Worm (Caenorhabditis elegans) whole organism, late embryonic: ENCODE measurements around the gene adt-3.

ENCODE experiments used
- C08G9.2 ChIP-seq: sonication (generic microtip); optimal IDR thresholded peaks from 2 replicates; lab custom pipeline; 2016; ENCODE audit warnings: mild to moderate bottlenecking, missing genetic modification characterization, moderate library complexity, missing compliant biosample characterization
- K02D7.2 ChIP-seq: sonication (generic microtip); optimal IDR thresholded peaks from 2 replicates; lab custom pipeline; 2017; ENCODE audit warnings: mild to moderate bottlenecking, missing genetic modification characterization, missing compliant biosample characterization
- K09A11.1 ChIP-seq: sonication (generic microtip); optimal IDR thresholded peaks from 2 replicates; lab custom pipeline; 2017; ENCODE audit warnings: antibody characterized with exemption, mild to moderate bottlenecking, missing genetic modification characterization, missing compliant biosample characterization; ENCODE audit not compliant: insufficient read depth
- T23F11.4 ChIP-seq: fragments of 200-800 bp; sonication (Bioruptor generic); optimal IDR thresholded peaks from 2 replicates; lab custom pipeline; 2018; ENCODE audit warnings: mild to moderate bottlenecking, missing genetic modification characterization, missing compliant biosample characterization
- Y22D7AL.16 ChIP-seq: sonication (generic microtip); optimal IDR thresholded peaks from 2 replicates; lab custom pipeline; 2016; ENCODE audit warnings: missing genetic modification characterization, missing compliant biosample characterization
- ama-1 ChIP-seq: fragments of 150-350 bp; optimal IDR thresholded peaks from 2 replicates; lab custom pipeline; 2014
- ceh-14 ChIP-seq: sonication (generic microtip); optimal IDR thresholded peaks from 2 replicates; lab custom pipeline; 2016; ENCODE audit warnings: missing genotype, missing genetic modification characterization, missing compliant biosample characterization
- ceh-18 ChIP-seq: sonication (generic microtip); optimal IDR thresholded peaks from 2 replicates; lab custom pipeline; 2016; ENCODE audit warnings: missing genetic modification characterization, missing compliant biosample characterization
- ceh-19 ChIP-seq: fragments of 200-800 bp; sonication (Bioruptor generic); optimal IDR thresholded peaks from 2 replicates; lab custom pipeline; 2018; ENCODE audit warnings: mild to moderate bottlenecking, missing genetic modification characterization, missing compliant biosample characterization
- ceh-2 ChIP-seq: sonication (generic microtip); optimal IDR thresholded peaks from 2 replicates; lab custom pipeline; 2016; ENCODE audit warnings: missing genotype, missing genetic modification characterization, missing compliant biosample characterization
- ceh-34 ChIP-seq: sonication (generic microtip); optimal IDR thresholded peaks from 2 replicates; lab custom pipeline; 2016; ENCODE audit warnings: mild to moderate bottlenecking, missing genetic modification characterization, missing compliant biosample characterization
- ceh-45 ChIP-seq: fragments of 200-800 bp; sonication (Bioruptor generic); IDR thresholded peaks from 2 replicates; pipeline ENCODE4 v1.3.6; 2022; ENCODE audit warnings: missing genetic modification reagents, missing genetic modification characterization, missing compliant biosample characterization
- ceh-6 ChIP-seq: fragments of 200-800 bp; sonication (Bioruptor generic); optimal IDR thresholded peaks from 2 replicates; lab custom pipeline; 2018; ENCODE audit warnings: mild to moderate bottlenecking, missing genetic modification characterization, missing compliant biosample characterization
- ceh-9 ChIP-seq: sonication (generic microtip); optimal IDR thresholded peaks from 2 replicates; lab custom pipeline; 2016; ENCODE audit warnings: mild to moderate bottlenecking, missing genetic modification characterization, inconsistent platforms, missing compliant biosample characterization
- che-1 ChIP-seq: sonication (generic microtip); optimal IDR thresholded peaks from 2 replicates; lab custom pipeline; 2016; ENCODE audit warnings: mild to moderate bottlenecking, missing genetic modification characterization, missing compliant biosample characterization
- dmd-4 ChIP-seq: sonication (generic microtip); optimal IDR thresholded peaks from 2 replicates; lab custom pipeline; 2016; ENCODE audit warnings: borderline replicate concordance, missing genetic modification characterization, missing compliant biosample characterization
- dve-1 ChIP-seq: sonication (generic microtip); optimal IDR thresholded peaks from 2 replicates; lab custom pipeline; 2017; ENCODE audit warnings: antibody characterized with exemption, mild to moderate bottlenecking, missing genetic modification characterization, missing compliant biosample characterization
- elt-2 ChIP-seq: sonication (generic microtip); optimal IDR thresholded peaks from 2 replicates; lab custom pipeline; 2016; ENCODE audit warnings: missing genetic modification reagents, missing genetic modification characterization, missing compliant biosample characterization
- fax-1 ChIP-seq: sonication (generic microtip); optimal IDR thresholded peaks from 2 replicates; lab custom pipeline; 2016; ENCODE audit warnings: missing genotype, missing genetic modification characterization, missing compliant biosample characterization
- fkh-10 ChIP-seq: fragments of 150-350 bp; optimal IDR thresholded peaks from 2 replicates; lab custom pipeline; 2014; ENCODE audit warnings: missing biosample characterization, missing genetic modification reagents, missing genetic modification characterization
- fkh-6 ChIP-seq: sonication (generic microtip); optimal IDR thresholded peaks from 2 replicates; lab custom pipeline; 2016; ENCODE audit warnings: missing genetic modification characterization, missing compliant biosample characterization
- gmeb-2 ChIP-seq: sonication (generic microtip); optimal IDR thresholded peaks from 2 replicates; lab custom pipeline; 2016; ENCODE audit warnings: missing genetic modification characterization, inconsistent platforms, missing compliant biosample characterization
- hlh-6 ChIP-seq: sonication (generic microtip); optimal IDR thresholded peaks from 2 replicates; lab custom pipeline; 2016; ENCODE audit warnings: missing genotype, missing genetic modification characterization, missing compliant biosample characterization
- nfya-1 ChIP-seq: sonication (generic microtip); optimal IDR thresholded peaks from 2 replicates; lab custom pipeline; 2017; ENCODE audit warnings: missing genetic modification characterization, mild to moderate bottlenecking, missing compliant biosample characterization, antibody characterized with exemption, moderate library complexity
- nhr-11 ChIP-seq: fragments of 150-350 bp; optimal IDR thresholded peaks from 2 replicates; lab custom pipeline; 2014; ENCODE audit warnings: missing biosample characterization, missing genetic modification characterization
- npax-4 ChIP-seq: sonication (generic microtip); optimal IDR thresholded peaks from 2 replicates; lab custom pipeline; 2016; ENCODE audit warnings: missing genetic modification characterization, missing compliant biosample characterization
- odd-2 ChIP-seq: sonication (generic microtip); optimal IDR thresholded peaks from 2 replicates; lab custom pipeline; 2017; ENCODE audit warnings: antibody characterized with exemption, mild to moderate bottlenecking, missing genetic modification characterization, missing compliant biosample characterization
- pax-1 ChIP-seq: fragments of 150-350 bp; optimal IDR thresholded peaks from 2 replicates; lab custom pipeline; 2014; ENCODE audit warnings: missing biosample characterization, missing genetic modification characterization
- pha-4 ChIP-seq: fragments of 150-350 bp; optimal IDR thresholded peaks from 2 replicates; lab custom pipeline; 2018; ENCODE audit warnings: missing biosample characterization, missing genetic modification reagents, missing genetic modification characterization
- pqm-1 ChIP-seq: sonication (generic microtip); optimal IDR thresholded peaks from 2 replicates; lab custom pipeline; 2016; ENCODE audit warnings: missing genetic modification characterization, missing compliant biosample characterization
- pros-1 ChIP-seq: fragments of 150-350 bp; optimal IDR thresholded peaks from 2 replicates; lab custom pipeline; 2014; ENCODE audit warnings: missing biosample characterization, missing genetic modification reagents, missing genetic modification characterization
- ref-2 ChIP-seq: sonication (generic microtip); optimal IDR thresholded peaks from 2 replicates; lab custom pipeline; 2016; ENCODE audit warnings: missing genetic modification characterization, missing compliant biosample characterization
- rnt-1 ChIP-seq: sonication (generic microtip); optimal IDR thresholded peaks from 2 replicates; lab custom pipeline; 2016; ENCODE audit warnings: missing genetic modification characterization, missing compliant biosample characterization
- sdc-2 ChIP-seq: sonication (generic microtip); optimal IDR thresholded peaks from 2 replicates; lab custom pipeline; 2016; ENCODE audit warnings: missing genotype, missing genetic modification characterization, missing compliant biosample characterization
- sox-2 ChIP-seq: fragments of 200-800 bp; sonication (Bioruptor generic); IDR thresholded peaks from 2 replicates; pipeline ENCODE4 v1.3.6; 2022; ENCODE audit warnings: missing genetic modification reagents, missing genetic modification characterization, missing compliant biosample characterization
- syd-9 ChIP-seq: sonication (generic microtip); optimal IDR thresholded peaks from 2 replicates; lab custom pipeline; 2016; ENCODE audit warnings: mild to moderate bottlenecking, missing genetic modification characterization, moderate library complexity, missing compliant biosample characterization
- tbx-2 ChIP-seq: sonication (generic microtip); optimal IDR thresholded peaks from 2 replicates; lab custom pipeline; 2016; ENCODE audit warnings: missing genetic modification characterization, missing compliant biosample characterization
- tbx-7 ChIP-seq: sonication (generic microtip); optimal IDR thresholded peaks from 2 replicates; lab custom pipeline; 2016; ENCODE audit warnings: missing genotype, missing genetic modification characterization, missing compliant biosample characterization
- unc-3 ChIP-seq, 2 experiments: fragments of 200-800 bp in 1 of 2; sonication (Bioruptor generic) in 1 of 2; sonication (generic microtip) in 1 of 2; conservative IDR thresholded peaks in 1 of 2; optimal IDR thresholded peaks in 1 of 2; 2 replicates each; pipeline versions ENCODE4 v1.3.6 to Lab custom; 2016 to 2022; ENCODE audit warnings: missing compliant biosample characterization in 2 of 2, missing genetic modification characterization in 2 of 2, missing genetic modification reagents in 1 of 2
- unc-86 ChIP-seq: sonication (generic microtip); optimal IDR thresholded peaks from 2 replicates; lab custom pipeline; 2016; ENCODE audit warnings: missing genetic modification characterization, missing compliant biosample characterization
- zip-5 ChIP-seq: sonication (generic microtip); optimal IDR thresholded peaks from 2 replicates; lab custom pipeline; 2016; ENCODE audit warnings: missing genetic modification characterization, missing compliant biosample characterization
- ztf-16 ChIP-seq: sonication (generic microtip); optimal IDR thresholded peaks from 2 replicates; lab custom pipeline; 2017; ENCODE audit warnings: missing genetic modification characterization, missing compliant biosample characterization

Gene adt-3

ce11 chrX:3914273-3914672 is 17.2 kb upstream of the adt-3 start (continued):
- TF ChIP-seq che-1 (tag; lab: Kevin White, UChicago): peak; percentile 58
- no peak for TF ChIP-seq sox-2 (GFP tag; lab: Robert Waterston, UW)
- peak; percentile 11 for TF ChIP-seq nfya-1
- no peak for TF ChIP-seq ceh-9 (tag; lab: Kevin White, UChicago)
- TF ChIP-seq K02D7.2 (tag; lab: Kevin White, UChicago): no peak
- TF ChIP-seq elt-2 (tag; lab: Kevin White, UChicago): peak; percentile 41
- TF ChIP-seq ceh-6 (GFP tag; lab: Kevin White, UChicago): peak; percentile 74
- no peak for TF ChIP-seq pqm-1 (tag; lab: Kevin White, UChicago)
- peak; percentile 17 for TF ChIP-seq syd-9 (tag; lab: Kevin White, UChicago)
- TF ChIP-seq ceh-45 (GFP tag; lab: Robert Waterston, UW): no peak
- no peak for TF ChIP-seq dve-1
- TF ChIP-seq ama-1 (lab: Kevin White, UChicago): no peak
- TF ChIP-seq nhr-11 (tag; lab: Kevin White, UChicago): no peak
- TF ChIP-seq ceh-34 (tag; lab: Kevin White, UChicago): peak; percentile 15
- TF ChIP-seq fax-1 (tag; lab: Kevin White, UChicago): peak; percentile 50
- no peak for TF ChIP-seq pha-4 (tag; lab: Kevin White, UChicago)
- TF ChIP-seq ceh-2 (tag; lab: Kevin White, UChicago): no peak
- TF ChIP-seq fkh-10 (GFP tag; lab: Kevin White, UChicago): no peak
- no peak for TF ChIP-seq fkh-6 (tag; lab: Kevin White, UChicago)
- no peak for TF ChIP-seq C08G9.2 (tag; lab: Kevin White, UChicago)
- TF ChIP-seq gmeb-2 (tag; lab: Kevin White, UChicago): peak; percentile 38
- no peak for TF ChIP-seq npax-4 (tag; lab: Kevin White, UChicago)
- TF ChIP-seq unc-86: no peak
- peak; percentile 74 for TF ChIP-seq sdc-2 (tag; lab: Kevin White, UChicago)
- no peak for TF ChIP-seq unc-3 (GFP tag; conservative IDR thresholded peaks at IDR 0.05; lab: Robert Waterston, UW)
- no peak for TF ChIP-seq unc-3 (tag; optimal IDR thresholded peaks at IDR 0.05; lab: Kevin White, UChicago)
- TF ChIP-seq ceh-14 (tag; lab: Kevin White, UChicago): no peak
- no peak for TF ChIP-seq ceh-18
- TF ChIP-seq pax-1 (tag; lab: Kevin White, UChicago): no peak
- TF ChIP-seq hlh-6 (tag; lab: Kevin White, UChicago): peak; percentile 53
- peak; percentile 11 for TF ChIP-seq tbx-2 (tag; lab: Kevin White, UChicago)
- TF ChIP-seq zip-5 (tag; lab: Kevin White, UChicago): no peak
- TF ChIP-seq K09A11.1 (tag; lab: Kevin White, UChicago): peak; percentile 29

ce11 chrX:3915748-3916147 is 15.7 kb upstream of the adt-3 start, which contains the start of gene idpp-9:
Gene idpp-9, minus strand, starts transcription at chrX:3915848.
- TF ChIP-seq ref-2 (tag; lab: Kevin White, UChicago) (no peak), tbx-2 (tag; lab: Kevin White, UChicago) (no peak), ceh-18 (no peak), sox-2 (GFP tag; lab: Robert Waterston, UW) (no peak), unc-3 (GFP tag; conservative IDR thresholded peaks at IDR 0.05; lab: Robert Waterston, UW) (no peak), unc-3 (tag; optimal IDR thresholded peaks at IDR 0.05; lab: Kevin White, UChicago) (no peak), pros-1 (tag; lab: Kevin White, UChicago) (no peak)

- no peak for TF ChIP-seq T23F11.4 (GFP tag; lab: Kevin White, UChicago)
- no peak for TF ChIP-seq pros-1 (tag; lab: Kevin White, UChicago)
- no peak for TF ChIP-seq odd-2 (tag; lab: Kevin White, UChicago)
- TF ChIP-seq gmeb-2 (tag; lab: Kevin White, UChicago): no peak
- TF ChIP-seq ceh-14 (tag; lab: Kevin White, UChicago): no peak
- TF ChIP-seq ceh-45 (GFP tag; lab: Robert Waterston, UW): no peak
- no peak for TF ChIP-seq pha-4 (tag; lab: Kevin White, UChicago)
- TF ChIP-seq dmd-4 (tag; lab: Kevin White, UChicago): no peak
- TF ChIP-seq ceh-19 (GFP tag; lab: Kevin White, UChicago): no peak
- TF ChIP-seq rnt-1 (tag; lab: Kevin White, UChicago): no peak
- TF ChIP-seq pax-1 (tag; lab: Kevin White, UChicago): no peak
- TF ChIP-seq unc-3 (GFP tag; conservative IDR thresholded peaks at IDR 0.05; lab: Robert Waterston, UW): no peak
- TF ChIP-seq unc-3 (tag; optimal IDR thresholded peaks at IDR 0.05; lab: Kevin White, UChicago): no peak
- TF ChIP-seq ceh-34 (tag; lab: Kevin White, UChicago): no peak
- TF ChIP-seq che-1 (tag; lab: Kevin White, UChicago): no peak
- TF ChIP-seq ztf-16 (tag; lab: Kevin White, UChicago): no peak
- TF ChIP-seq tbx-7 (tag; lab: Kevin White, UChicago): no peak
- no peak for TF ChIP-seq Y22D7AL.16 (tag; lab: Kevin White, UChicago)
- TF ChIP-seq K02D7.2 (tag; lab: Kevin White, UChicago): no peak
These were observed 14.4 kb upstream of the adt-3 start, which contains the start of gene T22B2.3 for ce11 chrX:3917013-3917412. Gene T22B2.3, plus strand, starts transcription at chrX:3917313.
